Worm (Caenorhabditis elegans) whole organism, L2 larva: Measurements from ENCODE around the gene sru-20.
"Not testable (repeated sequence)": the region's sequence is repeated elsewhere in the genome, so short reads cannot be mapped to it uniquely, and the experiment has no call there.

Experiments
- fos-1 ChIP-seq: fragments of 150-350 bp; optimal IDR thresholded peaks from 2 replicates; lab custom pipeline; 2014; ENCODE audit warnings: missing biosample characterization, missing genetic modification characterization
- nhr-11 ChIP-seq: fragments of 150-350 bp; optimal IDR thresholded peaks from 2 replicates; lab custom pipeline; 2014; ENCODE audit warnings: missing biosample characterization, missing genetic modification characterization
- unc-62 ChIP-seq: fragments of 150-350 bp; optimal IDR thresholded peaks from 2 replicates; lab custom pipeline; 2014; ENCODE audit warnings: missing biosample characterization, missing genetic modification reagents, missing genetic modification characterization

DNA sequence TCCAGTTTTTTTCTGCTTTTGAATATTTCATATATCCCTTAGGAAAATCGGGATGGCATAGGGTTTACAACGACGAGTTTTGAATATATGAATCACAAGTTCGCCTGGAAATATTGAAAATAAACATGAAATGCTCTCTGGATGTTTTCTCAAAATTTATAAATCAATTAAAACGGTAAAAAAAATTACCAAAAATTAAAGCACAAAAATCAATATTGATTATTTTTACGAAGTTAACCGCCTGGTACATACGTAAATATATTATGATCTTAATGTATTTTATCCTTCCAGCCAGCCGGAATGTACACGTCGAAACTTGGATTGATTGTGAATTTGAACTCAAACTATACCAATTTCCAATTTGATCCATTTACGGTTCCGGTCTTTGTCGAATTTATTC lies 10.1 kb downstream of the sru-20 start, which contains the start of gene sru-17:
- not testable (repeated sequence) for TF ChIP-seq unc-62 (GFP tag; lab: Kevin White, UChicago); fos-1 (tag; lab: Kevin White, UChicago); nhr-11 (tag; lab: Kevin White, UChicago)
